Worm (Caenorhabditis elegans): Measurements from ENCODE around the gene ifg-1.

ce11 chrII:8174148-8174547 lies 42.9 kb upstream of the ifg-1 start:
- TF ChIP-seq ceh-13 (GFP tag; optimal IDR thresholded peaks at IDR 0.05) (no peak), aly-1 (tag; optimal IDR thresholded peaks at IDR 0.05) (no peak), ama-1 (optimal IDR thresholded peaks at IDR 0.05) (no peak), hnd-1 (tag; optimal IDR thresholded peaks at IDR 0.05) (no peak), tbx-11 (GFP tag; IDR thresholded peaks at IDR 0.05) (no peak), tra-4 (tag; optimal IDR thresholded peaks at IDR 0.05) (no peak), pes-1 (GFP tag; IDR thresholded peaks at IDR 0.05) (no peak), tbx-37 (GFP tag; conservative IDR thresholded peaks at IDR 0.05) (no peak), flt-1 (GFP tag; IDR thresholded peaks at IDR 0.05) (no peak), hmg-4 (GFP tag; optimal IDR thresholded peaks at IDR 0.05) (no peak), ceh-36 (tag; optimal IDR thresholded peaks at IDR 0.05) (no peak), B0310.2 (tag; optimal IDR thresholded peaks at IDR 0.05) (no peak)

Measured in whole organism, early embryonic.